Worm (Caenorhabditis elegans) whole organism, L2 larva: ENCODE data around the gene rpc-2.

Experiments used
- ceh-16 ChIP-seq: fragments of 150-350 bp; optimal IDR thresholded peaks from 2 replicates; lab custom pipeline; 2014; ENCODE audit warnings: missing biosample characterization, missing genetic modification characterization
- dmd-4 ChIP-seq: sonication (generic microtip); optimal IDR thresholded peaks from 2 replicates; lab custom pipeline; 2017; ENCODE audit warnings: missing biosample characterization, missing genetic modification characterization
- lin-13 ChIP-seq: fragments of 150-350 bp; optimal IDR thresholded peaks from 2 replicates; lab custom pipeline; 2014; ENCODE audit warnings: missing biosample characterization, missing genetic modification reagents, missing genetic modification characterization
- mab-5 ChIP-seq: fragments of 150-350 bp; optimal IDR thresholded peaks from 2 replicates; lab custom pipeline; 2014; ENCODE audit warnings: missing biosample characterization, missing genetic modification characterization
- nhr-129 ChIP-seq: fragments of 150-350 bp; optimal IDR thresholded peaks from 2 replicates; lab custom pipeline; 2014; ENCODE audit warnings: missing biosample characterization, missing genetic modification characterization
- nhr-237 ChIP-seq: fragments of 150-350 bp; optimal IDR thresholded peaks from 2 replicates; lab custom pipeline; 2014; ENCODE audit warnings: missing biosample characterization, missing genetic modification characterization
- snpc-4 ChIP-seq: fragments of 150-350 bp; optimal IDR thresholded peaks from 2 replicates; lab custom pipeline; 2014; ENCODE audit warnings: missing biosample characterization, missing genetic modification characterization
- zag-1 ChIP-seq: fragments of 150-350 bp; optimal IDR thresholded peaks from 2 replicates; lab custom pipeline; 2014; ENCODE audit warnings: missing biosample characterization, missing genetic modification characterization

DNA sequence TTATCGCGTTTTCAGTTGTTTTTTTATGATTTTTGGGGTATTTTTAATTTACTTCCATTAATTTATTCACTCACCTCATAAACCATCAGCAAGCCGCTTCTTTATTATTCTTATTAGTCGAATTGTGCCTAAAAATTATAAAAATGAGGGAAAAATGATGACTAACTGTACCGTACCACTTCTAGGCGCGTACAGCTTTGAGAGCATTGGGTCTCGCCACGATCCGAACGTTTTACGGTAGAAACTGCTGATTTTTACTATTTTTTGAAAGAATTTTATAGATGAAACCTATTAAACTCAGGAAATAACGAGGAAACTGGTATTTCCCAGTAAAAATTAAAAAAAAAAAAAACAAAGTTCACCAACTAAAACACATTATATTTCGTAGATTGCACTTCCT is 14.1 kb upstream of the rpc-2 start, which contains the start of gene D1044.6:
- TF ChIP-seq zag-1 (tag; lab: Kevin White, UChicago) (no peak), nhr-237 (no peak), nhr-129 (no peak), dmd-4 (tag; lab: Kevin White, UChicago) (no peak), snpc-4 (tag; lab: Kevin White, UChicago) (no peak), mab-5 (no peak), lin-13 (no peak), ceh-16 (no peak)
